Fruit fly (Drosophila melanogaster) whole organism, prepupa: ENCODE measurements around the gene CG10365.

Experiments
- Blimp-1 ChIP-seq: fragments of 200-800 bp; sonication (Bioruptor generic); optimal IDR thresholded peaks from 3 replicates; lab custom pipeline; 2017; ENCODE audit warnings: missing biosample characterization, missing genetic modification characterization, mild to moderate bottlenecking, moderate library complexity, missing genetic modification reagents
- CG10669 ChIP-seq: fragments of 200-800 bp; sonication (Bioruptor generic); optimal IDR thresholded peaks from 3 replicates; lab custom pipeline; 2018; ENCODE audit warnings: missing biosample characterization, mild to moderate bottlenecking, missing genetic modification characterization, moderate library complexity
- CG11294 ChIP-seq: fragments of 200-800 bp; sonication (Bioruptor generic); IDR thresholded peaks from 2 replicates; pipeline ENCODE4 v1.3.6; 2022; ENCODE audit warnings: missing biosample characterization, missing genetic modification characterization
- CG11762 ChIP-seq: fragments of 200-800 bp; sonication (Bioruptor generic); optimal IDR thresholded peaks from 3 replicates; lab custom pipeline; 2016; ENCODE audit warnings: missing biosample characterization, missing genetic modification characterization; ENCODE audit not compliant: insufficient read depth
- CG15336 ChIP-seq: fragments of 200-800 bp; sonication (Bioruptor generic); IDR thresholded peaks from 2 replicates; pipeline ENCODE4 v1.3.6; 2022; ENCODE audit warnings: missing biosample characterization, missing genetic modification characterization
- CG1621 ChIP-seq: fragments of 200-800 bp; sonication (Bioruptor generic); optimal IDR thresholded peaks from 3 replicates; lab custom pipeline; 2018; ENCODE audit warnings: missing biosample characterization, mild to moderate bottlenecking, missing genetic modification characterization
- CG16779 ChIP-seq: fragments of 200-800 bp; sonication (Bioruptor generic); optimal IDR thresholded peaks from 3 replicates; lab custom pipeline; 2017; ENCODE audit warnings: missing biosample characterization, mild to moderate bottlenecking, missing genetic modification characterization
- CG31627 ChIP-seq: fragments of 200-800 bp; sonication (Bioruptor generic); optimal IDR thresholded peaks from 3 replicates; lab custom pipeline; 2016; ENCODE audit warnings: missing biosample characterization, missing genetic modification characterization
- CG3919 ChIP-seq: fragments of 200-800 bp; sonication (Bioruptor generic); optimal IDR thresholded peaks from 3 replicates; lab custom pipeline; 2016; ENCODE audit warnings: missing biosample characterization, missing genetic modification characterization
- CG4318 ChIP-seq: fragments of 200-800 bp; sonication (Bioruptor generic); optimal IDR thresholded peaks from 3 replicates; lab custom pipeline; 2017; ENCODE audit warnings: missing biosample characterization, mild to moderate bottlenecking, missing genetic modification characterization
- CG6163 ChIP-seq: fragments of 200-800 bp; sonication (Bioruptor generic); IDR thresholded peaks from 3 replicates; pipeline ENCODE4 v1.3.6; 2022; ENCODE audit warnings: missing biosample characterization, missing genetic modification characterization
- CG6276 ChIP-seq: fragments of 200-800 bp; sonication (Bioruptor generic); optimal IDR thresholded peaks from 2 replicates; lab custom pipeline; 2017; ENCODE audit warnings: missing biosample characterization, mild to moderate bottlenecking, missing genetic modification characterization
- CG6792 ChIP-seq: fragments of 200-800 bp; sonication (Bioruptor generic); optimal IDR thresholded peaks from 3 replicates; lab custom pipeline; 2016; ENCODE audit warnings: missing biosample characterization, missing genetic modification characterization
- CG6808 ChIP-seq: fragments of 200-800 bp; sonication (Bioruptor generic); optimal IDR thresholded peaks from 3 replicates; lab custom pipeline; 2017; ENCODE audit warnings: missing biosample characterization, missing genetic modification characterization, mild to moderate bottlenecking, moderate library complexity, missing genetic modification reagents
- CG6854 ChIP-seq: fragments of 200-800 bp; sonication (Bioruptor generic); optimal IDR thresholded peaks from 2 replicates; lab custom pipeline; 2017; ENCODE audit warnings: missing biosample characterization, mild to moderate bottlenecking, missing genetic modification characterization
- CG8119 ChIP-seq: fragments of 200-800 bp; sonication (Bioruptor generic); IDR thresholded peaks from 3 replicates; pipeline ENCODE4 v1.3.6; 2022; ENCODE audit warnings: missing biosample characterization, missing genetic modification characterization
- CG9139 ChIP-seq: fragments of 200-800 bp; sonication (Bioruptor generic); optimal IDR thresholded peaks from 3 replicates; lab custom pipeline; 2017; ENCODE audit warnings: missing biosample characterization, mild to moderate bottlenecking, missing genetic modification characterization
- Eip75B ChIP-seq: fragments of 200-800 bp; sonication (Bioruptor generic); optimal IDR thresholded peaks from 3 replicates; lab custom pipeline; 2016; ENCODE audit warnings: missing biosample characterization, missing genetic modification characterization
- Eip78C ChIP-seq: fragments of 200-800 bp; sonication (Bioruptor generic); peaks from one replicate; lab custom pipeline; 2016; ENCODE audit warnings: missing biosample characterization, missing genetic modification characterization
- Eip93F ChIP-seq: fragments of 200-800 bp; sonication (Bioruptor generic); optimal IDR thresholded peaks from 2 replicates; lab custom pipeline; 2016; ENCODE audit warnings: missing biosample characterization, mild to moderate bottlenecking, missing genetic modification characterization
- Ets21C ChIP-seq: fragments of 200-800 bp; sonication (Bioruptor generic); optimal IDR thresholded peaks from 3 replicates; lab custom pipeline; 2016; ENCODE audit warnings: missing biosample characterization, missing genetic modification characterization
- Gug ChIP-seq: fragments of 200-800 bp; sonication (Bioruptor generic); IDR thresholded peaks from 2 replicates; pipeline ENCODE4 v1.3.6; 2022; ENCODE audit warnings: missing biosample characterization, missing genetic modification characterization
- Hr39 ChIP-seq: fragments of 200-800 bp; sonication (Bioruptor generic); optimal IDR thresholded peaks from 2 replicates; lab custom pipeline; 2016; ENCODE audit warnings: missing biosample characterization, missing genetic modification characterization
- Hr4 ChIP-seq: fragments of 200-800 bp; sonication (Bioruptor generic); optimal IDR thresholded peaks from 3 replicates; lab custom pipeline; 2016; ENCODE audit warnings: missing biosample characterization, missing genetic modification characterization
- Lpt ChIP-seq: fragments of 200-800 bp; sonication (Bioruptor generic); optimal IDR thresholded peaks from 3 replicates; lab custom pipeline; 2016; ENCODE audit warnings: missing biosample characterization, missing genetic modification characterization
- Met ChIP-seq: fragments of 200-800 bp; sonication (Bioruptor generic); optimal IDR thresholded peaks from 3 replicates; lab custom pipeline; 2016; ENCODE audit warnings: missing biosample characterization, missing genetic modification characterization
- OdsH ChIP-seq: fragments of 200-800 bp; sonication (Bioruptor generic); optimal IDR thresholded peaks from 3 replicates; lab custom pipeline; 2016; ENCODE audit warnings: missing biosample characterization, missing genetic modification characterization
- Smox ChIP-seq: fragments of 200-800 bp; sonication (Bioruptor generic); optimal IDR thresholded peaks from 3 replicates; lab custom pipeline; 2016; ENCODE audit warnings: missing biosample characterization, missing genetic modification characterization
- Sox102F ChIP-seq: fragments of 200-800 bp; sonication (Bioruptor generic); optimal IDR thresholded peaks from 2 replicates; lab custom pipeline; 2016; ENCODE audit warnings: missing biosample characterization, mild to moderate bottlenecking, missing genetic modification characterization
- Sox14 ChIP-seq: fragments of 200-800 bp; sonication (Bioruptor generic); optimal IDR thresholded peaks from 3 replicates; lab custom pipeline; 2016; ENCODE audit warnings: missing biosample characterization, missing genetic modification characterization
- Sox15 ChIP-seq: fragments of 200-800 bp; sonication (Bioruptor generic); optimal IDR thresholded peaks from 3 replicates; lab custom pipeline; 2016; ENCODE audit warnings: missing biosample characterization, missing genetic modification characterization
- achi ChIP-seq: fragments of 200-800 bp; sonication (Bioruptor generic); optimal IDR thresholded peaks from 3 replicates; lab custom pipeline; 2016; ENCODE audit warnings: missing biosample characterization, missing genetic modification characterization
- acj6 ChIP-seq: fragments of 200-800 bp; sonication (Bioruptor generic); optimal IDR thresholded peaks from 3 replicates; lab custom pipeline; 2016; ENCODE audit warnings: missing biosample characterization, missing genetic modification characterization
- cyc ChIP-seq: fragments of 200-800 bp; sonication (Bioruptor generic); optimal IDR thresholded peaks from 3 replicates; lab custom pipeline; 2016; ENCODE audit warnings: missing biosample characterization, missing genetic modification characterization
- dac ChIP-seq: fragments of 200-800 bp; sonication (Bioruptor generic); optimal IDR thresholded peaks from 2 replicates; lab custom pipeline; 2017; ENCODE audit warnings: missing biosample characterization, mild to moderate bottlenecking, missing genetic modification characterization
- dsx ChIP-seq: fragments of 200-800 bp; optimal IDR thresholded peaks from 3 replicates; lab custom pipeline; 2019; ENCODE audit warnings: missing biosample characterization, mild to moderate bottlenecking, missing genetic modification characterization, moderate library complexity; ENCODE audit not compliant: poor library complexity, severe bottlenecking
- eg ChIP-seq: fragments of 200-800 bp; sonication (Bioruptor generic); IDR thresholded peaks from 3 replicates; pipeline ENCODE4 v1.3.6; 2022; ENCODE audit warnings: missing biosample characterization, missing genetic modification characterization
- esn ChIP-seq: fragments of 200-800 bp; sonication (Bioruptor generic); optimal IDR thresholded peaks from 2 replicates; lab custom pipeline; 2016; ENCODE audit warnings: missing biosample characterization, mild to moderate bottlenecking, missing genetic modification characterization, moderate library complexity
- fd85E ChIP-seq: fragments of 200-800 bp; sonication (Bioruptor generic); optimal IDR thresholded peaks from 3 replicates; lab custom pipeline; 2016; ENCODE audit warnings: missing biosample characterization, missing genetic modification characterization
- fkh ChIP-seq: fragments of 200-800 bp; sonication (Bioruptor generic); optimal IDR thresholded peaks from 3 replicates; lab custom pipeline; 2017; ENCODE audit warnings: missing biosample characterization, mild to moderate bottlenecking, missing genetic modification characterization, moderate library complexity
- spab ChIP-seq: fragments of 200-800 bp; sonication (Bioruptor generic); optimal IDR thresholded peaks from 2 replicates; lab custom pipeline; 2017; ENCODE audit warnings: missing biosample characterization, mild to moderate bottlenecking, missing genetic modification characterization, missing genetic modification reagents
- ss ChIP-seq, 2 experiments: fragments of 200-800 bp; sonication (Bioruptor generic); optimal IDR thresholded peaks; 2 replicates in 1 of 2; 3 replicates in 1 of 2; lab custom pipeline; 2017 to 2018; ENCODE audit warnings: mild to moderate bottlenecking in 2 of 2, missing biosample characterization in 2 of 2, missing genetic modification characterization in 2 of 2, moderate library complexity in 1 of 2
- svp ChIP-seq: fragments of 200-800 bp; sonication (Bioruptor generic); peaks from one replicate; lab custom pipeline; 2016; ENCODE audit warnings: missing biosample characterization, missing genetic modification characterization
- topi ChIP-seq: fragments of 200-800 bp; sonication (Bioruptor generic); optimal IDR thresholded peaks from 3 replicates; lab custom pipeline; 2016; ENCODE audit warnings: missing biosample characterization, missing genetic modification characterization
- vri ChIP-seq: fragments of 200-800 bp; sonication (Bioruptor generic); optimal IDR thresholded peaks from 3 replicates; lab custom pipeline; 2016; ENCODE audit warnings: missing biosample characterization, mild to moderate bottlenecking, missing genetic modification characterization

CG10365 gene

dm6 chr3R:23677058-23677457 is 46.1 kb upstream of the CG10365 start, which contains the start of gene GILT3:
Gene GILT3 (plus strand): TSS chr3R:23677358.
- no peak for TF ChIP-seq CG6276
- TF ChIP-seq Sox14 (GFP tag; lab: Kevin White, UChicago), result no peak
- no peak for TF ChIP-seq CG9139 (GFP tag; lab: Kevin White, UChicago)
- TF ChIP-seq CG6792, result no peak
- TF ChIP-seq CG16779 (tag; lab: Kevin White, UChicago), result no peak
- TF ChIP-seq CG6854 (GFP tag; lab: Kevin White, UChicago), result no peak
- no peak for TF ChIP-seq OdsH (GFP tag; lab: Kevin White, UChicago)
- TF ChIP-seq svp (GFP tag; lab: Kevin White, UChicago), result peak; percentile 13
- TF ChIP-seq achi (GFP tag; lab: Kevin White, UChicago), result no peak
- no peak for TF ChIP-seq Gug (GFP tag; lab: Robert Waterston, UW)
- TF ChIP-seq topi (GFP tag; lab: Kevin White, UChicago), result no peak
- TF ChIP-seq fkh (GFP tag; lab: Kevin White, UChicago), result peak; percentile 22
- TF ChIP-seq CG15336 (GFP tag; lab: Robert Waterston, UW), result 0 out of 2 replicates have a peak, but pooled peaks have one; percentile 9
- no peak for TF ChIP-seq CG11762 (GFP tag; lab: Kevin White, UChicago)
- no peak for TF ChIP-seq Sox102F
- no peak for TF ChIP-seq vri (GFP tag; lab: Kevin White, UChicago)
- TF ChIP-seq CG1621 (tag; lab: Kevin White, UChicago), result no peak
- TF ChIP-seq ss (GFP tag; optimal IDR thresholded peaks at IDR 0.05; lab: Kevin White, UChicago), result no peak
- TF ChIP-seq Eip93F (GFP tag; lab: Kevin White, UChicago), result no peak
- TF ChIP-seq CG31627 (GFP tag; lab: Kevin White, UChicago), result no peak
- TF ChIP-seq Lpt (GFP tag; lab: Kevin White, UChicago), result no peak
- TF ChIP-seq CG6163 (GFP tag; lab: Robert Waterston, UW), result no peak
- no peak for TF ChIP-seq eg (GFP tag; lab: Robert Waterston, UW)
- TF ChIP-seq cyc (GFP tag; lab: Kevin White, UChicago), result no peak
- no peak for TF ChIP-seq Eip78C (GFP tag; lab: Kevin White, UChicago)

DNA sequence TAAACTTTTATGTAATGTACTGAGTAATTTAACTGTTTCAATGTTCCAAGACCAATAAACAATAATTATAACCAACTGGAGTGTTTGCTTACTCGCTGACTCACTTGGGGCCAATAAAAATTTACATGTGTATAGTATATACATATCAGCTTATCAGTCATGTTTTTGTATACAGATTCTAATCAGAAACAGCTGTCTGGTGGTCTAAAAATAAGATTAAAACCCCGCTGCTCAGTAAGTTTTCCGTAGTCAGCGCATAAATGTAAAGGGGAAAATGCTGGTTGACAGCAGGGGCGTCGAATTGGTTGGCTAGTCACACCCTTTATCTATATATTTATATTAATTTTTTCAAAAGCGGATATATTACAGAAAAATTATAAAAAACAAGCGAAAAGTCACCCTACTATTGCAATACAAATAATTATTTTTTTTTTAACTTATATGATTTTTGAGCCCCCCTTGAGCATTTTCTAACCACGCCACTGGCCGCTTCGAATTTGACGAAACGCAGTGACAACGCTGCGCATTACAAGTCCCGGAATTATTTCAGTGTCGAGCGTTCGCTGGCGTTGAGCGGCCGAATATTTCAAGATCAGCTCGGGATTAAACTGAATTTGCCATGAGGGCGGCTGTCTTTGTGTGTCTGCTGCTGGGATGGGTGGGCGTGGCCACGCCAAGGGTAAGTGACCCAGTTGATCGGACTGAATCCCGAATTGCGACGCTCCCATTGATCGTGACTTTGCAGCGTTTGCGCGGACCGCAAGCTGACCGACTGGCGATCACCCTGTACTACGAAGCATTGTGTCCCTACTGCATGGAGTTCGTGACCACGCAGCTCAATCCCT is 44.6 kb upstream of the CG10365 start, which contains the start of gene GILT2:
GILT2 (plus strand) TSS at position 547 of the 845 bp plus-strand sequence.
- TF ChIP-seq Lpt (GFP tag; lab: Kevin White, UChicago), result peak; percentile 42
- peak; percentile 80 for TF ChIP-seq Hr39 (GFP tag; lab: Kevin White, UChicago)
- TF ChIP-seq CG11294 (GFP tag; lab: Robert Waterston, UW), result no peak
- peak; percentile 74 for TF ChIP-seq CG8119 (GFP tag; lab: Robert Waterston, UW)
- peak; percentile 66 for TF ChIP-seq Hr4 (GFP tag; lab: Kevin White, UChicago)
- TF ChIP-seq spab (GFP tag; lab: Kevin White, UChicago), result no peak
- TF ChIP-seq CG11762 (GFP tag; lab: Kevin White, UChicago), result peak; percentile 43
- peak; percentile 59 for TF ChIP-seq dsx
- peak; percentile 88 for TF ChIP-seq cyc (GFP tag; lab: Kevin White, UChicago)
- TF ChIP-seq Met, result peak; percentile 88
- no peak for TF ChIP-seq CG4318 (GFP tag; lab: Kevin White, UChicago)
- TF ChIP-seq CG10669, result no peak
- TF ChIP-seq Sox102F, result peak; percentile 89
- TF ChIP-seq svp (GFP tag; lab: Kevin White, UChicago), result peak; percentile 93
- peak; percentile 89 for TF ChIP-seq topi (GFP tag; lab: Kevin White, UChicago)
- TF ChIP-seq vri (GFP tag; lab: Kevin White, UChicago), result peak; percentile 85
- peak; percentile 62 for TF ChIP-seq CG16779 (tag; lab: Kevin White, UChicago)
- TF ChIP-seq ss (GFP tag; optimal IDR thresholded peaks at IDR 0.05; lab: Kevin White, UChicago), result peak; percentile 60 to 73
- no peak for TF ChIP-seq fd85E (GFP tag; lab: Kevin White, UChicago)
- peak; percentile 4 for TF ChIP-seq dac (GFP tag; lab: Kevin White, UChicago)
- TF ChIP-seq CG6854 (GFP tag; lab: Kevin White, UChicago), result peak; percentile 78
- peak; percentile 82 for TF ChIP-seq CG3919
- TF ChIP-seq achi (GFP tag; lab: Kevin White, UChicago), result peak; percentile 78
- TF ChIP-seq CG6163 (GFP tag; lab: Robert Waterston, UW), result peak; percentile 88
- TF ChIP-seq CG15336 (GFP tag; lab: Robert Waterston, UW), result peak; percentile 80
- peak; percentile 67 for TF ChIP-seq Sox15
- peak; percentile 82 for TF ChIP-seq Eip93F (GFP tag; lab: Kevin White, UChicago)
- TF ChIP-seq Blimp-1, result peak; percentile 68
- peak; percentile 66 for TF ChIP-seq CG6808 (GFP tag; lab: Kevin White, UChicago)
- peak; percentile 71 for TF ChIP-seq acj6 (GFP tag; lab: Kevin White, UChicago)
- peak; percentile 75 for TF ChIP-seq Eip75B
- peak; percentile 72; the same call in 2 of the 3 replicates for TF ChIP-seq eg (GFP tag; lab: Robert Waterston, UW)
- peak; percentile 57 for TF ChIP-seq Ets21C
- TF ChIP-seq Smox (GFP tag; lab: Kevin White, UChicago), result peak; percentile 86
- peak; percentile 80 for TF ChIP-seq OdsH (GFP tag; lab: Kevin White, UChicago)
- TF ChIP-seq esn, result peak; percentile 91
